Worm (Caenorhabditis elegans) whole organism, early embryonic: ENCODE data around the gene C41C4.9.

Experiments
- B0310.2 ChIP-seq: sonication (generic microtip); optimal IDR thresholded peaks from 2 replicates; lab custom pipeline; 2016; ENCODE audit warnings: mild to moderate bottlenecking, missing genetic modification characterization, missing compliant biosample characterization
- F13C5.2 ChIP-seq: sonication (generic microtip); optimal IDR thresholded peaks from 2 replicates; lab custom pipeline; 2017; ENCODE audit warnings: mild to moderate bottlenecking, missing genetic modification characterization, inconsistent platforms, missing compliant biosample characterization
- ama-1 ChIP-seq: fragments of 150-350 bp; optimal IDR thresholded peaks from 2 replicates; lab custom pipeline; 2014
- ceh-13 ChIP-seq: fragments of 200-800 bp; sonication (Bioruptor generic); optimal IDR thresholded peaks from 2 replicates; lab custom pipeline; 2018; ENCODE audit warnings: mild to moderate bottlenecking, missing genetic modification characterization, missing compliant biosample characterization
- ceh-36 ChIP-seq: sonication (generic microtip); optimal IDR thresholded peaks from 2 replicates; lab custom pipeline; 2016; ENCODE audit warnings: missing genetic modification characterization, inconsistent platforms, missing compliant biosample characterization
- flt-1 ChIP-seq: fragments of 200-800 bp; sonication (Bioruptor generic); IDR thresholded peaks from 2 replicates; pipeline ENCODE4 v1.3.6; 2022; ENCODE audit warnings: missing genetic modification characterization, missing compliant biosample characterization
- hmg-4 ChIP-seq: fragments of 200-800 bp; sonication (Bioruptor generic); optimal IDR thresholded peaks from 2 replicates; lab custom pipeline; 2018; ENCODE audit warnings: mild to moderate bottlenecking, missing genetic modification characterization, missing compliant biosample characterization
- hnd-1 ChIP-seq: sonication (generic microtip); optimal IDR thresholded peaks from 2 replicates; lab custom pipeline; 2016; ENCODE audit warnings: missing genetic modification characterization, missing compliant biosample characterization
- pes-1 ChIP-seq: fragments of 200-800 bp; sonication (Bioruptor generic); IDR thresholded peaks from 2 replicates; pipeline ENCODE4 v1.3.6; 2022; ENCODE audit warnings: missing genetic modification reagents, missing genetic modification characterization, missing compliant biosample characterization
- scrt-1 ChIP-seq: fragments of 200-800 bp; sonication (Bioruptor generic); IDR thresholded peaks from 2 replicates; pipeline ENCODE4 v1.3.6; 2022; ENCODE audit warnings: missing genetic modification characterization, missing compliant biosample characterization
- sea-1 ChIP-seq: fragments of 200-800 bp; sonication (Bioruptor generic); conservative IDR thresholded peaks from 2 replicates; pipeline ENCODE4 v1.3.6; 2022; ENCODE audit warnings: missing genetic modification characterization, missing compliant biosample characterization
- tbx-11 ChIP-seq: fragments of 200-800 bp; sonication (Bioruptor generic); IDR thresholded peaks from 2 replicates; pipeline ENCODE4 v1.3.6; 2022; ENCODE audit warnings: missing genetic modification characterization, missing compliant biosample characterization
- tbx-37 ChIP-seq: fragments of 200-800 bp; sonication (Bioruptor generic); conservative IDR thresholded peaks from 2 replicates; pipeline ENCODE4 v1.3.6; 2022; ENCODE audit warnings: missing genetic modification reagents, missing genetic modification characterization, missing compliant biosample characterization
- tra-4 ChIP-seq: sonication (generic microtip); optimal IDR thresholded peaks from 2 replicates; lab custom pipeline; 2017; ENCODE audit warnings: missing genetic modification characterization, missing compliant biosample characterization

ce11 chrII:8075324-8075810, 32.1 kb upstream of the C41C4.9 start, which contains the start of gene K02C4.2:
- TF ChIP-seq flt-1 (GFP tag; lab: Robert Waterston, UW) (peak; percentile 79), ama-1 (lab: Kevin White, UChicago) (no peak), tbx-37 (GFP tag; lab: Robert Waterston, UW) (peak; percentile 69), ceh-36 (tag; lab: Kevin White, UChicago) (peak; percentile 44), scrt-1 (GFP tag; lab: Robert Waterston, UW) (peak; percentile 80), hmg-4 (GFP tag; lab: Kevin White, UChicago) (peak; percentile 89), B0310.2 (tag; lab: Kevin White, UChicago) (peak; percentile 26), hnd-1 (tag; lab: Kevin White, UChicago) (peak; percentile 51), F13C5.2 (tag; lab: Kevin White, UChicago) (peak; percentile 22), tra-4 (tag; lab: Kevin White, UChicago) (peak; percentile 42), sea-1 (peak; percentile 81), ceh-13 (GFP tag; lab: Kevin White, UChicago) (peak; percentile 59), tbx-11 (GFP tag; lab: Robert Waterston, UW) (peak; percentile 75), pes-1 (GFP tag; lab: Robert Waterston, UW) (no peak; the same call in 1 of the 2 replicates)
